Worm (Caenorhabditis elegans): ENCODE results near the gene wip-1.

The wip-1 gene

ce11 chrIII:5024393-5024964 lies 6.0 kb downstream of the wip-1 start, which contains the start of gene pcf-11 (continued):
- TF ChIP-seq nhr-11 (tag; optimal IDR thresholded peaks at IDR 0.05) (no peak), snpc-4 (tag; optimal IDR thresholded peaks at IDR 0.05) (no peak), ama-1 (optimal IDR thresholded peaks at IDR 0.05) (peak; percentile 31), nhr-25 (tag; optimal IDR thresholded peaks at IDR 0.05) (peak; percentile 28), zag-1 (tag; optimal IDR thresholded peaks at IDR 0.05) (no peak), nhr-77 (tag; optimal IDR thresholded peaks at IDR 0.05) (no peak)

- TF ChIP-seq ZK546.5 (tag; optimal IDR thresholded peaks at IDR 0.05) (no peak), zag-1 (tag; optimal IDR thresholded peaks at IDR 0.05) (no peak), lin-39 (tag; optimal IDR thresholded peaks at IDR 0.05) (no peak), eor-1 (tag; optimal IDR thresholded peaks at IDR 0.05) (no peak), nhr-28 (tag; optimal IDR thresholded peaks at IDR 0.05) (no peak), unc-62 (GFP tag; optimal IDR thresholded peaks at IDR 0.05) (no peak), nhr-76 (tag; optimal IDR thresholded peaks at IDR 0.05) (no peak), egl-5 (tag; optimal IDR thresholded peaks at IDR 0.05) (no peak), skn-1 (tag; optimal IDR thresholded peaks at IDR 0.05) (no peak), lin-15B (tag; optimal IDR thresholded peaks at IDR 0.05) (no peak), jun-1 (tag; optimal IDR thresholded peaks at IDR 0.05) (no peak), ceh-16 (tag; optimal IDR thresholded peaks at IDR 0.05) (no peak), elt-1 (tag; optimal IDR thresholded peaks at IDR 0.05) (no peak), ztf-4 (tag; optimal IDR thresholded peaks at IDR 0.05) (no peak), nhr-67 (tag; optimal IDR thresholded peaks at IDR 0.05) (no peak), nhr-23 (tag; optimal IDR thresholded peaks at IDR 0.05) (peak; percentile 16), tbx-2 (tag; optimal IDR thresholded peaks at IDR 0.05) (peak; percentile 16), unc-39 (tag; optimal IDR thresholded peaks at IDR 0.05) (no peak), ztf-11 (tag; optimal IDR thresholded peaks at IDR 0.05) (no peak), nhr-25 (tag; optimal IDR thresholded peaks at IDR 0.05) (peak; percentile 68), nhr-43 (tag; optimal IDR thresholded peaks at IDR 0.05; ENCODE audit: poor library complexity, severe bottlenecking) (peak; percentile 86), ceh-82 (tag; optimal IDR thresholded peaks at IDR 0.05) (no peak), sea-2 (GFP tag; optimal IDR thresholded peaks at IDR 0.05) (no peak), elt-2 (tag; optimal IDR thresholded peaks at IDR 0.05) (peak; percentile 30), daf-12 (tag; optimal IDR thresholded peaks at IDR 0.05) (no peak), ceh-28 (tag; optimal IDR thresholded peaks at IDR 0.05) (no peak), snpc-4 (tag; optimal IDR thresholded peaks at IDR 0.05) (no peak), pha-4 (tag; optimal IDR thresholded peaks at IDR 0.05) (peak; percentile 71), fkh-2 (tag; optimal IDR thresholded peaks at IDR 0.05) (no peak), elt-3 (tag; optimal IDR thresholded peaks at IDR 0.05) (no peak), nhr-11 (tag; optimal IDR thresholded peaks at IDR 0.05) (no peak), mdl-1 (tag; optimal IDR thresholded peaks at IDR 0.05) (no peak), ama-1 (optimal IDR thresholded peaks at IDR 0.05) (peak; percentile 98), nhr-12 (tag; optimal IDR thresholded peaks at IDR 0.05) (no peak), fkh-10 (GFP tag; optimal IDR thresholded peaks at IDR 0.05) (no peak), aly-2 (tag; optimal IDR thresholded peaks at IDR 0.05) (no peak), R02D3.7 (tag; optimal IDR thresholded peaks at IDR 0.05) (no peak), pqm-1 (tag; optimal IDR thresholded peaks at IDR 0.05) (no peak), nhr-237 (tag; optimal IDR thresholded peaks at IDR 0.05) (no peak), lsy-12 (tag; optimal IDR thresholded peaks at IDR 0.05) (peak; percentile 46), fos-1 (tag; optimal IDR thresholded peaks at IDR 0.05) (no peak), egl-27 (tag; optimal IDR thresholded peaks at IDR 0.05) (no peak), mml-1 (tag; optimal IDR thresholded peaks at IDR 0.05) (no peak), nfya-1 (tag; optimal IDR thresholded peaks at IDR 0.05; ENCODE audit: insufficient read depth) (peak; percentile 12), hmg-11 (tag; optimal IDR thresholded peaks at IDR 0.05) (no peak), nhr-77 (tag; optimal IDR thresholded peaks at IDR 0.05) (no peak), ceh-9 (tag; optimal IDR thresholded peaks at IDR 0.05) (no peak)
Measured at ce11 chrIII:5025136-5025629, 6.7 kb downstream of the wip-1 start.
